Worm (Caenorhabditis elegans) whole organism, L2 larva: ENCODE results near the gene B0280.9.

ENCODE experiments used
- F13H6.1 ChIP-seq: sonication (generic microtip); optimal IDR thresholded peaks from 2 replicates; lab custom pipeline; 2016; ENCODE audit warnings: missing genetic modification characterization, missing compliant biosample characterization
- ama-1 ChIP-seq: fragments of 150-350 bp; optimal IDR thresholded peaks from 2 replicates; lab custom pipeline; 2018; ENCODE audit warnings: inconsistent platforms
- blmp-1 ChIP-seq: sonication (generic microtip); optimal IDR thresholded peaks from 2 replicates; lab custom pipeline; 2017; ENCODE audit warnings: missing genetic modification characterization, mild to moderate bottlenecking, missing compliant biosample characterization, antibody characterized with exemption, moderate library complexity; ENCODE audit not compliant: insufficient read depth
- egl-27 ChIP-seq: sonication (generic microtip); optimal IDR thresholded peaks from 3 replicates; lab custom pipeline; 2017; ENCODE audit warnings: missing biosample characterization, missing genetic modification reagents, missing genetic modification characterization
- fos-1 ChIP-seq: fragments of 150-350 bp; optimal IDR thresholded peaks from 2 replicates; lab custom pipeline; 2014; ENCODE audit warnings: missing biosample characterization, missing genetic modification characterization
- lin-11 ChIP-seq: fragments of 150-350 bp; sonication (generic microtip); optimal IDR thresholded peaks from 2 replicates; lab custom pipeline; 2014; ENCODE audit warnings: missing biosample characterization, missing genetic modification characterization, inconsistent platforms, mixed read lengths
- lin-13 ChIP-seq: fragments of 150-350 bp; optimal IDR thresholded peaks from 2 replicates; lab custom pipeline; 2014; ENCODE audit warnings: missing biosample characterization, missing genetic modification reagents, missing genetic modification characterization
- lin-39 ChIP-seq: fragments of 150-350 bp; optimal IDR thresholded peaks from 2 replicates; lab custom pipeline; 2014; ENCODE audit warnings: missing biosample characterization, missing genetic modification reagents, missing genetic modification characterization
- nhr-77 ChIP-seq: fragments of 150-350 bp; optimal IDR thresholded peaks from 2 replicates; lab custom pipeline; 2014; ENCODE audit warnings: missing biosample characterization, missing genetic modification characterization
- sma-9 ChIP-seq, 2 experiments: fragments of 150-350 bp in 1 of 2; sonication (generic microtip) in 1 of 2; optimal IDR thresholded peaks; 2 replicates each; lab custom pipeline; 2014 to 2016; ENCODE audit warnings: missing genetic modification characterization in 2 of 2, mild to moderate bottlenecking in 1 of 2, missing biosample characterization in 1 of 2, missing compliant biosample characterization in 1 of 2, missing genetic modification reagents in 1 of 2, moderate library complexity in 1 of 2
- snpc-4 ChIP-seq: fragments of 150-350 bp; optimal IDR thresholded peaks from 2 replicates; lab custom pipeline; 2014; ENCODE audit warnings: missing biosample characterization, missing genetic modification characterization
- ztf-1 ChIP-seq: fragments of 200-800 bp; sonication (Bioruptor generic); conservative IDR thresholded peaks from 2 replicates; pipeline ENCODE4 v1.3.6; 2022; ENCODE audit warnings: missing genetic modification characterization, missing compliant biosample characterization
- ztf-11 ChIP-seq: sonication (generic microtip); optimal IDR thresholded peaks from 2 replicates; lab custom pipeline; 2017; ENCODE audit warnings: missing biosample characterization, missing genetic modification characterization

DNA sequence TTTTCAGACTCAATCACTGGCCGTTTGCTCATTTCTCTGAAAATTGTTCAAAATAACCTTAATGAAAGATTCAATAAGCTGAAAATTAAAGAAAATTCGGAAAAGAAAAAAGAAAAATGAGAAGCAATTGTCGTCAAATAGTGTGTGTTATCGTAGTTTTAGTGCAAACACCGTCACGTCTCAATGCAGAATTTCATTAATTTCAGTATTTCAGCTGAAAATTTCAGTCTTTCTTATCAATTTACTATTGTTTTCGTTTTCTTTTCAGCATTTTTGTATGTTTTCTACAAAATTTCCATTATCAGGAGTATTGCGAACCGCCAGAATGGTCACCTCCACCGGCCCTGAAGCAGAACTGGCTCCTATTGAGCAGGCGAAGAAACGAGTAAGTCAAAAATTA is at the start of gene B0280.9, which contains the start of gene rpia-1:
- no peak for TF ChIP-seq fos-1 (tag; lab: Kevin White, UChicago)
- no peak for TF ChIP-seq nhr-77
- no peak for TF ChIP-seq ztf-11
- TF ChIP-seq ztf-1 (GFP tag; lab: Robert Waterston, UW) = no peak
- peak; percentile 45 for TF ChIP-seq sma-9 (GFP tag; optimal IDR thresholded peaks at IDR 0.05; lab: Kevin White, UChicago)
- no peak for TF ChIP-seq sma-9 (tag; optimal IDR thresholded peaks at IDR 0.05; lab: Kevin White, UChicago)
- TF ChIP-seq ama-1 (lab: Kevin White, UChicago) = no peak
- TF ChIP-seq egl-27 (tag; lab: Kevin White, UChicago) = no peak
- TF ChIP-seq snpc-4 (tag; lab: Kevin White, UChicago) = no peak
- TF ChIP-seq lin-11 (tag; lab: Kevin White, UChicago) = no peak
- TF ChIP-seq F13H6.1 (tag; lab: Kevin White, UChicago) = peak; percentile 7
- TF ChIP-seq lin-13 (GFP tag; lab: Kevin White, UChicago) = no peak
- no peak for TF ChIP-seq blmp-1 (tag; lab: Kevin White, UChicago)
- no peak for TF ChIP-seq lin-39 (tag; lab: Kevin White, UChicago)
